Worm (Caenorhabditis elegans) whole organism, young adult: Measurements from ENCODE around the gene kcc-2.

ENCODE experiments used
- B0261.1 ChIP-seq: sonication (generic microtip); optimal IDR thresholded peaks from 2 replicates; lab custom pipeline; 2016; ENCODE audit warnings: mild to moderate bottlenecking, missing genetic modification characterization, moderate library complexity, missing compliant biosample characterization
- F23B12.7 ChIP-seq: sonication (generic microtip); optimal IDR thresholded peaks from 2 replicates; lab custom pipeline; 2017; ENCODE audit warnings: missing genetic modification characterization, mild to moderate bottlenecking, missing compliant biosample characterization, antibody characterized with exemption, moderate library complexity; ENCODE audit not compliant: insufficient read depth
- F37B4.10 ChIP-seq: fragments of 200-800 bp; sonication (Bioruptor generic); IDR thresholded peaks from 2 replicates; pipeline ENCODE4 v1.3.6; 2022; ENCODE audit warnings: missing genetic modification characterization, missing compliant biosample characterization
- K11D2.4 ChIP-seq: fragments of 200-800 bp; sonication (Bioruptor generic); IDR thresholded peaks from 2 replicates; pipeline ENCODE4 v1.3.6; 2022; ENCODE audit warnings: missing genetic modification reagents, missing genetic modification characterization, missing compliant biosample characterization
- Y53G8AR.9 ChIP-seq: fragments of 200-800 bp; sonication (Bioruptor generic); conservative IDR thresholded peaks from 2 replicates; pipeline ENCODE4 v1.3.6; 2022; ENCODE audit warnings: missing genetic modification reagents, missing genetic modification characterization, missing compliant biosample characterization
- Y79H2A.3 ChIP-seq: fragments of 200-800 bp; sonication (Bioruptor generic); conservative IDR thresholded peaks from 2 replicates; pipeline ENCODE4 v1.3.6; 2022; ENCODE audit warnings: missing genetic modification reagents, missing genetic modification characterization, missing compliant biosample characterization
- Y95B8A.8 ChIP-seq: fragments of 200-800 bp; sonication (Bioruptor generic); IDR thresholded peaks from 2 replicates; pipeline ENCODE4 v1.3.6; 2022; ENCODE audit warnings: missing genetic modification reagents, missing genetic modification characterization, missing compliant biosample characterization
- ama-1 ChIP-seq, 3 experiments: fragments of 150-350 bp in 1 of 3; sonication (generic microtip) in 2 of 3; optimal IDR thresholded peaks; 2 replicates each; lab custom pipeline; 2014 to 2018; ENCODE audit warnings: missing biosample characterization in 2 of 3, missing genetic modification characterization in 2 of 3, missing genetic modification reagents in 2 of 3
- aptf-2 ChIP-seq: fragments of 200-800 bp; sonication (Bioruptor generic); conservative IDR thresholded peaks from 2 replicates; pipeline ENCODE4 v1.3.6; 2022; ENCODE audit warnings: missing genetic modification reagents, missing genetic modification characterization, missing compliant biosample characterization
- aptf-3 ChIP-seq: fragments of 200-800 bp; sonication (Bioruptor generic); IDR thresholded peaks from 2 replicates; pipeline ENCODE4 v1.3.6; 2022; ENCODE audit warnings: missing genetic modification characterization, missing compliant biosample characterization
- atf-7 ChIP-seq: sonication (generic microtip); optimal IDR thresholded peaks from 2 replicates; lab custom pipeline; 2017; ENCODE audit warnings: mild to moderate bottlenecking, missing genetic modification characterization, missing compliant biosample characterization
- attf-6 ChIP-seq: fragments of 200-800 bp; sonication (Bioruptor generic); IDR thresholded peaks from 2 replicates; pipeline ENCODE4 v1.3.6; 2022; ENCODE audit warnings: missing genetic modification reagents, missing genetic modification characterization, missing compliant biosample characterization
- bed-1 ChIP-seq: fragments of 200-800 bp; sonication (Bioruptor generic); IDR thresholded peaks from 2 replicates; pipeline ENCODE4 v1.3.6; 2022; ENCODE audit warnings: missing genetic modification reagents, missing genetic modification characterization, missing compliant biosample characterization
- bed-2 ChIP-seq: fragments of 200-800 bp; sonication (Bioruptor generic); IDR thresholded peaks from 2 replicates; pipeline ENCODE4 v1.3.6; 2022; ENCODE audit warnings: missing genetic modification reagents, missing genetic modification characterization, missing compliant biosample characterization
- cebp-2 ChIP-seq: fragments of 200-800 bp; sonication (Bioruptor generic); IDR thresholded peaks from 2 replicates; pipeline ENCODE4 v1.3.6; 2022; ENCODE audit warnings: missing genetic modification characterization, missing compliant biosample characterization
- ceh-100 ChIP-seq: fragments of 200-800 bp; sonication (Bioruptor generic); IDR thresholded peaks from 2 replicates; pipeline ENCODE4 v1.3.6; 2022; ENCODE audit warnings: missing genetic modification reagents, missing genetic modification characterization, missing compliant biosample characterization
- ceh-40 ChIP-seq: fragments of 200-800 bp; sonication (Bioruptor generic); IDR thresholded peaks from 2 replicates; pipeline ENCODE4 v1.3.6; 2022; ENCODE audit warnings: missing genetic modification characterization, missing compliant biosample characterization
- ceh-79 ChIP-seq: sonication (generic microtip); optimal IDR thresholded peaks from 2 replicates; lab custom pipeline; 2017; ENCODE audit warnings: mild to moderate bottlenecking, missing genetic modification characterization, missing compliant biosample characterization
- ceh-91 ChIP-seq: fragments of 200-800 bp; sonication (Bioruptor generic); IDR thresholded peaks from 2 replicates; pipeline ENCODE4 v1.3.6; 2022; ENCODE audit warnings: missing genetic modification reagents, missing genetic modification characterization, missing compliant biosample characterization
- egrh-3 ChIP-seq: fragments of 200-800 bp; sonication (Bioruptor generic); IDR thresholded peaks from 2 replicates; pipeline ENCODE4 v1.3.6; 2022; ENCODE audit warnings: missing genetic modification reagents, missing genetic modification characterization, missing compliant biosample characterization
- ekl-4 ChIP-seq: fragments of 200-800 bp; sonication (Bioruptor generic); IDR thresholded peaks from 2 replicates; pipeline ENCODE4 v1.3.6; 2022; ENCODE audit warnings: missing genetic modification reagents, missing genetic modification characterization, missing compliant biosample characterization
- him-1 ChIP-seq: sonication (generic microtip); optimal IDR thresholded peaks from 2 replicates; lab custom pipeline; 2016; ENCODE audit warnings: missing genotype, missing genetic modification reagents, missing genetic modification characterization, missing compliant biosample characterization
- hmg-1.2 ChIP-seq: fragments of 200-800 bp; sonication (Bioruptor generic); IDR thresholded peaks from 2 replicates; pipeline ENCODE4 v1.3.6; 2022; ENCODE audit warnings: missing genetic modification reagents, missing genetic modification characterization, missing compliant biosample characterization
- let-526 ChIP-seq: fragments of 200-800 bp; sonication (Bioruptor generic); IDR thresholded peaks from 2 replicates; pipeline ENCODE4 v1.3.6; 2022; ENCODE audit warnings: missing genetic modification reagents, missing genetic modification characterization, missing compliant biosample characterization
- lin-40 ChIP-seq: sonication (generic microtip); optimal IDR thresholded peaks from 2 replicates; lab custom pipeline; 2016; ENCODE audit warnings: missing genetic modification characterization, mild to moderate bottlenecking, missing compliant biosample characterization, missing genotype, missing genetic modification reagents
- lsl-1 ChIP-seq: fragments of 200-800 bp; sonication (Bioruptor generic); optimal IDR thresholded peaks from 2 replicates; lab custom pipeline; 2018; ENCODE audit warnings: mild to moderate bottlenecking, missing genetic modification characterization, moderate library complexity, missing compliant biosample characterization
- madf-8 ChIP-seq: fragments of 200-800 bp; sonication (Bioruptor generic); conservative IDR thresholded peaks from 2 replicates; pipeline ENCODE4 v1.3.6; 2022; ENCODE audit warnings: missing genetic modification reagents, missing genetic modification characterization, missing compliant biosample characterization
- mes-4 ChIP-seq: sonication (generic microtip); optimal IDR thresholded peaks from 2 replicates; lab custom pipeline; 2016; ENCODE audit warnings: missing genotype, missing genetic modification characterization, missing compliant biosample characterization
- mxl-1 ChIP-seq: sonication (generic microtip); optimal IDR thresholded peaks from 2 replicates; lab custom pipeline; 2016; ENCODE audit warnings: missing genetic modification characterization, missing compliant biosample characterization
- nfyb-1 ChIP-seq: fragments of 200-800 bp; sonication (Bioruptor generic); IDR thresholded peaks from 2 replicates; pipeline ENCODE4 v1.3.6; 2022; ENCODE audit warnings: missing genetic modification reagents, missing genetic modification characterization, missing compliant biosample characterization
- nhr-120 ChIP-seq: fragments of 200-800 bp; sonication (Bioruptor generic); IDR thresholded peaks from 2 replicates; pipeline ENCODE4 v1.3.6; 2022; ENCODE audit warnings: missing genetic modification characterization, missing compliant biosample characterization
- nhr-90 ChIP-seq: sonication (generic microtip); optimal IDR thresholded peaks from 2 replicates; lab custom pipeline; 2016; ENCODE audit warnings: missing genotype, mild to moderate bottlenecking, missing genetic modification characterization, missing compliant biosample characterization
- pbrm-1 ChIP-seq: fragments of 200-800 bp; sonication (Bioruptor generic); IDR thresholded peaks from 2 replicates; pipeline ENCODE4 v1.3.6; 2022; ENCODE audit warnings: missing genetic modification reagents, missing genetic modification characterization, missing compliant biosample characterization
- snpc-1.3 ChIP-seq: sonication (generic microtip); optimal IDR thresholded peaks from 2 replicates; lab custom pipeline; 2017; ENCODE audit warnings: missing genetic modification characterization, mild to moderate bottlenecking, missing compliant biosample characterization, antibody characterized with exemption, moderate library complexity, missing genotype, missing genetic modification reagents; ENCODE audit not compliant: insufficient read depth
- sptf-2 ChIP-seq: fragments of 200-800 bp; sonication (Bioruptor generic); optimal IDR thresholded peaks from 2 replicates; lab custom pipeline; 2018; ENCODE audit warnings: mild to moderate bottlenecking, missing genetic modification characterization, missing compliant biosample characterization
- tbp1 ChIP-seq: fragments of 200-800 bp; sonication (Bioruptor generic); optimal IDR thresholded peaks from 2 replicates; lab custom pipeline; 2018; ENCODE audit warnings: mild to moderate bottlenecking, missing genetic modification characterization, missing compliant biosample characterization
- tlf-1 ChIP-seq: fragments of 200-800 bp; sonication (Bioruptor generic); optimal IDR thresholded peaks from 2 replicates; lab custom pipeline; 2018; ENCODE audit warnings: mild to moderate bottlenecking, missing genetic modification characterization, missing compliant biosample characterization
- unc-130 ChIP-seq: sonication (generic microtip); optimal IDR thresholded peaks from 2 replicates; lab custom pipeline; 2016; ENCODE audit warnings: missing genetic modification reagents, missing genetic modification characterization, missing compliant biosample characterization
- unc-62 ChIP-seq: fragments of 150-350 bp; optimal IDR thresholded peaks from 2 replicates; lab custom pipeline; 2014; ENCODE audit warnings: missing biosample characterization, missing genetic modification reagents, missing genetic modification characterization
- ztf-22 ChIP-seq: fragments of 200-800 bp; sonication (Bioruptor generic); optimal IDR thresholded peaks from 2 replicates; lab custom pipeline; 2018; ENCODE audit warnings: mild to moderate bottlenecking, missing genetic modification characterization, moderate library complexity, missing compliant biosample characterization
- ztf-25 ChIP-seq: fragments of 200-800 bp; sonication (Bioruptor generic); IDR thresholded peaks from 2 replicates; pipeline ENCODE4 v1.3.6; 2022; ENCODE audit warnings: missing genetic modification reagents, missing genetic modification characterization, missing compliant biosample characterization
- ztf-26 ChIP-seq: sonication (generic microtip); optimal IDR thresholded peaks from 2 replicates; lab custom pipeline; 2017; ENCODE audit warnings: missing genetic modification characterization, missing compliant biosample characterization
- ztf-6 ChIP-seq: fragments of 200-800 bp; sonication (Bioruptor generic); IDR thresholded peaks from 2 replicates; pipeline ENCODE4 v1.3.6; 2022; ENCODE audit warnings: missing genetic modification reagents, missing genetic modification characterization, missing compliant biosample characterization

Gene kcc-2

ce11 chrIV:6097040-6097928 is 56.5 kb downstream of the kcc-2 start (continued):
- TF ChIP-seq unc-62 (GFP tag; lab: Kevin White, UChicago) (no peak), mes-4 (tag; lab: Kevin White, UChicago) (no peak), ama-1 (optimal IDR thresholded peaks at IDR 0.05; lab: Kevin White, UChicago) (no peak), ama-1 (GFP tag; optimal IDR thresholded peaks at IDR 0.05; lab: Kevin White, UChicago) (no peak), him-1 (tag; lab: Kevin White, UChicago) (no peak), Y79H2A.3 (GFP tag; lab: Robert Waterston, UW) (no peak), F37B4.10 (GFP tag; lab: Robert Waterston, UW) (no peak), tbp1 (GFP tag; lab: Kevin White, UChicago) (peak; percentile 44), ceh-100 (GFP tag; lab: Robert Waterston, UW) (no peak), snpc-1.3 (no peak), ztf-22 (GFP tag; lab: Kevin White, UChicago) (peak; percentile 38), lin-40 (tag; lab: Kevin White, UChicago) (peak; percentile 67), bed-1 (no peak), nfyb-1 (GFP tag; lab: Robert Waterston, UW) (peak; percentile 65; the same call in 1 of the 2 replicates), tlf-1 (GFP tag; lab: Kevin White, UChicago) (no peak), Y95B8A.8 (GFP tag; lab: Robert Waterston, UW) (no peak), attf-6 (GFP tag; lab: Robert Waterston, UW) (no peak), pbrm-1 (GFP tag; lab: Robert Waterston, UW) (peak; percentile 78), hmg-1.2 (GFP tag; lab: Robert Waterston, UW) (peak; percentile 90), ztf-25 (GFP tag; lab: Robert Waterston, UW) (no peak), sptf-2 (peak; percentile 65), lsl-1 (GFP tag; lab: Kevin White, UChicago) (no peak), let-526 (GFP tag; lab: Robert Waterston, UW) (no peak), egrh-3 (GFP tag; lab: Robert Waterston, UW) (peak; percentile 66), madf-8 (no peak), mxl-1 (tag; lab: Kevin White, UChicago) (no peak), F23B12.7 (tag; lab: Kevin White, UChicago) (no peak), ceh-79 (no peak), nhr-90 (tag; lab: Kevin White, UChicago) (peak; percentile 53), cebp-2 (GFP tag; lab: Robert Waterston, UW) (no peak), nhr-120 (GFP tag; lab: Robert Waterston, UW) (no peak), K11D2.4 (GFP tag; lab: Robert Waterston, UW) (peak; percentile 48; the same call in 1 of the 2 replicates), B0261.1 (tag; lab: Kevin White, UChicago) (no peak), ztf-26 (tag; lab: Kevin White, UChicago) (peak; percentile 36), ztf-6 (GFP tag; lab: Robert Waterston, UW) (no peak), aptf-3 (GFP tag; lab: Robert Waterston, UW) (no peak), ceh-91 (GFP tag; lab: Robert Waterston, UW) (no peak), ceh-40 (GFP tag; lab: Robert Waterston, UW) (no peak), unc-130 (GFP tag; lab: Kevin White, UChicago) (no peak), atf-7 (peak; percentile 81), aptf-2 (GFP tag; lab: Robert Waterston, UW) (0 out of 2 replicates have a peak, but pooled peaks have one; percentile 54), bed-2 (GFP tag; lab: Robert Waterston, UW) (no peak), ekl-4 (GFP tag; lab: Robert Waterston, UW) (peak; percentile 34; the same call in 1 of the 2 replicates), Y53G8AR.9 (GFP tag; lab: Robert Waterston, UW) (no peak)
